Worm (Caenorhabditis elegans) whole organism, late embryonic: ENCODE measurements around the gene C24H12.1.

Source experiments
- C38D4.7 ChIP-seq: fragments of 200-800 bp; sonication (Bioruptor generic); optimal IDR thresholded peaks from 2 replicates; lab custom pipeline; 2018; ENCODE audit warnings: mild to moderate bottlenecking, missing genetic modification characterization, moderate library complexity, missing compliant biosample characterization
- ama-1 ChIP-seq: fragments of 150-350 bp; optimal IDR thresholded peaks from 2 replicates; lab custom pipeline; 2014
- ceh-14 ChIP-seq: sonication (generic microtip); optimal IDR thresholded peaks from 2 replicates; lab custom pipeline; 2016; ENCODE audit warnings: missing genotype, missing genetic modification characterization, missing compliant biosample characterization
- ceh-31 ChIP-seq: sonication (generic microtip); optimal IDR thresholded peaks from 2 replicates; lab custom pipeline; 2016; ENCODE audit warnings: missing genetic modification characterization, missing compliant biosample characterization
- hlh-13 ChIP-seq: fragments of 200-800 bp; sonication (Bioruptor generic); optimal IDR thresholded peaks from 2 replicates; lab custom pipeline; 2018; ENCODE audit warnings: mild to moderate bottlenecking, missing genetic modification characterization, missing compliant biosample characterization
- lim-6 ChIP-seq: sonication (generic microtip); optimal IDR thresholded peaks from 2 replicates; lab custom pipeline; 2016; ENCODE audit warnings: missing genetic modification characterization, missing compliant biosample characterization
- nhr-11 ChIP-seq: fragments of 150-350 bp; optimal IDR thresholded peaks from 2 replicates; lab custom pipeline; 2014; ENCODE audit warnings: missing biosample characterization, missing genetic modification characterization
- ref-2 ChIP-seq: sonication (generic microtip); optimal IDR thresholded peaks from 2 replicates; lab custom pipeline; 2016; ENCODE audit warnings: missing genetic modification characterization, missing compliant biosample characterization
- zip-5 ChIP-seq: sonication (generic microtip); optimal IDR thresholded peaks from 2 replicates; lab custom pipeline; 2016; ENCODE audit warnings: missing genetic modification characterization, missing compliant biosample characterization

- TF ChIP-seq ceh-31 (tag; lab: Kevin White, UChicago): no peak
- no peak for TF ChIP-seq C38D4.7 (GFP tag; lab: Kevin White, UChicago)
- TF ChIP-seq ama-1 (lab: Kevin White, UChicago): no peak
- no peak for TF ChIP-seq hlh-13
- no peak for TF ChIP-seq ceh-14 (tag; lab: Kevin White, UChicago)
- no peak for TF ChIP-seq zip-5 (tag; lab: Kevin White, UChicago)
- no peak for TF ChIP-seq nhr-11 (tag; lab: Kevin White, UChicago)
- TF ChIP-seq ref-2 (tag; lab: Kevin White, UChicago): no peak
- TF ChIP-seq lim-6 (tag; lab: Kevin White, UChicago): no peak
Measured at ce11 chrII:460835-461234, 19.6 kb downstream of the C24H12.1 start, which contains the start of gene W10D9.3.
